Fruit fly (Drosophila melanogaster): ENCODE data around the gene CG17219.

Gene CG17219

dm6 chr2L:3029012-3029411, at the start of gene CG17219, which contains the start of gene Sf3b2 (continued):
- TF ChIP-seq Doc3 (GFP tag; IDR thresholded peaks at IDR 0.05; ENCODE audit: partially characterized antibody) (peak; percentile 53; the same call in 2 of the 3 replicates), vnd (GFP tag; IDR thresholded peaks at IDR 0.05; ENCODE audit: partially characterized antibody) (peak; percentile 52; the same call in 2 of the 3 replicates), HLH3B (GFP tag; IDR thresholded peaks at IDR 0.05) (no peak), CG14014 (GFP tag; IDR thresholded peaks at IDR 0.05) (no peak), run (tag; optimal IDR thresholded peaks at IDR 0.05) (peak; percentile 74), seq (GFP tag; IDR thresholded peaks at IDR 0.05) (no peak), stwl (tag; optimal IDR thresholded peaks at IDR 0.05) (peak; percentile 65), yki (optimal IDR thresholded peaks at IDR 0.05) (no peak), ken (GFP tag; IDR thresholded peaks at IDR 0.05) (no peak), CG14441 (GFP tag; IDR thresholded peaks at IDR 0.05) (no peak), CG16813 (GFP tag; IDR thresholded peaks at IDR 0.05; ENCODE audit: partially characterized antibody) (peak; percentile 74), emc (GFP tag; optimal IDR thresholded peaks at IDR 0.05) (no peak), Side (GFP tag; optimal IDR thresholded peaks at IDR 0.05) (peak; percentile 18), Vsx1 (GFP tag; optimal IDR thresholded peaks at IDR 0.05) (no peak), CG13624 (GFP tag; optimal IDR thresholded peaks at IDR 0.05) (peak; percentile 23), CG7963 (GFP tag; IDR thresholded peaks at IDR 0.05; ENCODE audit: partially characterized antibody) (peak; percentile 49; the same call in 1 of the 3 replicates), CG3726 (GFP tag; IDR thresholded peaks at IDR 0.05) (no peak), CG6765 (GFP tag; optimal IDR thresholded peaks at IDR 0.05) (no peak), Optix (GFP tag; IDR thresholded peaks at IDR 0.05) (no peak), mam (GFP tag; optimal IDR thresholded peaks at IDR 0.05) (peak; percentile 39), CG12155 (GFP tag; optimal IDR thresholded peaks at IDR 0.05) (peak; percentile 18), NfI (GFP tag; optimal IDR thresholded peaks at IDR 0.05) (peak; percentile 28), sens-2 (GFP tag; IDR thresholded peaks at IDR 0.05) (no peak), CG30020 (tag; optimal IDR thresholded peaks at IDR 0.05) (peak; percentile 55), da (GFP tag; optimal IDR thresholded peaks at IDR 0.05) (no peak), corto (GFP tag; optimal IDR thresholded peaks at IDR 0.05) (no peak), Abd-B (GFP tag; optimal IDR thresholded peaks at IDR 0.05) (no peak), MBD-R2 (GFP tag; IDR thresholded peaks at IDR 0.05) (peak; percentile 90), gro (GFP tag; optimal IDR thresholded peaks at IDR 0.05) (peak; percentile 24), knrl (GFP tag; IDR thresholded peaks at IDR 0.05; ENCODE audit: partially characterized antibody) (peak; percentile 70), MESR4 (GFP tag; optimal IDR thresholded peaks at IDR 0.05) (peak; percentile 77), CG14860 (GFP tag; IDR thresholded peaks at IDR 0.05; ENCODE audit: partially characterized antibody) (0 out of 3 replicates have a peak, but pooled peaks have one; percentile 50), CG18011 (GFP tag; optimal IDR thresholded peaks at IDR 0.05) (no peak), CG2889 (GFP tag; IDR thresholded peaks at IDR 0.05) (no peak), Bgb (GFP tag; IDR thresholded peaks at IDR 0.05; ENCODE audit: partially characterized antibody) (peak; percentile 72), CG14710 (tag; optimal IDR thresholded peaks at IDR 0.05) (peak; percentile 45), CG6854 (GFP tag; optimal IDR thresholded peaks at IDR 0.05) (no peak), HLH4C (GFP tag; IDR thresholded peaks at IDR 0.05; ENCODE audit: partially characterized antibody) (peak; percentile 58; the same call in 2 of the 3 replicates), ERR (GFP tag; optimal IDR thresholded peaks at IDR 0.05) (no peak), wor (GFP tag; IDR thresholded peaks at IDR 0.05) (no peak), CG34422 (GFP tag; IDR thresholded peaks at IDR 0.05) (peak; percentile 16; the same call in 1 of the 3 replicates), ara (GFP tag; IDR thresholded peaks at IDR 0.05) (no peak), luna (GFP tag; optimal IDR thresholded peaks at IDR 0.05) (no peak), Scr (GFP tag; IDR thresholded peaks at IDR 0.05; ENCODE audit: partially characterized antibody) (peak; percentile 76), CG17186 (GFP tag; optimal IDR thresholded peaks at IDR 0.05) (peak; percentile 25), vfl (GFP tag; optimal IDR thresholded peaks at IDR 0.05) (no peak), HLH54F (GFP tag; optimal IDR thresholded peaks at IDR 0.05) (peak; percentile 16), amos (GFP tag; IDR thresholded peaks at IDR 0.05; ENCODE audit: partially characterized antibody) (peak; percentile 82), dan (GFP tag; IDR thresholded peaks at IDR 0.05) (no peak), CG13775 (GFP tag; optimal IDR thresholded peaks at IDR 0.05) (no peak), CG32532 (GFP tag; IDR thresholded peaks at IDR 0.05) (peak; percentile 25; the same call in 1 of the 2 replicates)

All from whole organism, embryonic.